Worm (Caenorhabditis elegans): Measurements from ENCODE around the gene Y75B7B.2.
A peak's percentile ranks its signal among the peaks of the same experiment; 100 is the strongest.

Y75B7B.2 gene

DNA sequence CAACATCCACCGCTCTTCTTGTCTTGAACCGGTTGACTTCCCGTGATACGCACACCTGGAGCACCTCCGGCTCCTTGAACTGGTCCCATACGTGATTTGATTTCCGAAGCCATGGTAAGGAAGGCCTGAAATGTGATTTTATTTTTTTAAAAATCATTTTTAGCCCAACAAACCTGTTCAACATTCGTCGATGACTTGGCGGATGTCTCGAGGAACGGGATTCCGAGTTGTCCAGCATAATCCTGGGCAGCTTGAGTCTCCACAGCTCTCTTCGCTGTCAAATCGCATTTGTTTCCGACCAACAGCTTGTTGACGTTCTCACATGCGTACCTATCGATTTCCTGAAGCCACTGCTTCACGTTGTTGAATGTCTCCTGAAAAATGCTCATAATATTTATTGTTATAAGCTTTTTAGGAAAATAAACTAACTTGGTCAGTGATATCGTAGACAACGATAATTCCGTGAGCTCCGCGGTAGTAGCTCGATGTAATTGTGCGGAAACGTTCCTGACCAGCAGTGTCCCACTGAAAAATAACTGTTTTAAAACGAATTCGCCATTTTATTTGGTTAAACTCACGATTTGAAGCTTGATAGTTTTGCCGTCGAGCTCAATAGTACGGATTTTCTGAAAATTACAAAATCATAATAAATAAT, 12.6 kb downstream of the Y75B7B.2 start:
- TF ChIP-seq B0310.2 (tag; optimal IDR thresholded peaks at IDR 0.05) (no peak), ceh-36 (tag; optimal IDR thresholded peaks at IDR 0.05) (no peak), tra-4 (tag; optimal IDR thresholded peaks at IDR 0.05) (no peak), tbx-37 (GFP tag; conservative IDR thresholded peaks at IDR 0.05) (no peak), hmg-4 (GFP tag; optimal IDR thresholded peaks at IDR 0.05) (no peak), aly-1 (tag; optimal IDR thresholded peaks at IDR 0.05) (no peak), ama-1 (optimal IDR thresholded peaks at IDR 0.05) (no peak), pes-1 (GFP tag; IDR thresholded peaks at IDR 0.05) (no peak), sea-1 (GFP tag; conservative IDR thresholded peaks at IDR 0.05) (no peak)

- no peak for TF ChIP-seq tbx-11 (GFP tag; IDR thresholded peaks at IDR 0.05)
- TF ChIP-seq ets-7 (tag; optimal IDR thresholded peaks at IDR 0.05) = no peak
- no peak for TF ChIP-seq tra-4 (tag; optimal IDR thresholded peaks at IDR 0.05)
- no peak for TF ChIP-seq B0310.2 (tag; optimal IDR thresholded peaks at IDR 0.05)
- TF ChIP-seq flt-1 (GFP tag; IDR thresholded peaks at IDR 0.05) = no peak
- no peak for TF ChIP-seq F13C5.2 (tag; optimal IDR thresholded peaks at IDR 0.05)
- TF ChIP-seq aly-1 (tag; optimal IDR thresholded peaks at IDR 0.05) = no peak
- TF ChIP-seq pes-1 (GFP tag; IDR thresholded peaks at IDR 0.05) = no peak
Measured at ce11 chrV:1262036-1262435, 13.8 kb downstream of the Y75B7B.2 start.

- no peak for TF ChIP-seq tra-4 (tag; optimal IDR thresholded peaks at IDR 0.05)
- TF ChIP-seq scrt-1 (GFP tag; IDR thresholded peaks at IDR 0.05) = no peak
Measured at ce11 chrV:1260042-1260441, 15.8 kb downstream of the Y75B7B.2 start, which contains the start of gene C39F7.1. Gene C39F7.1, plus strand, starts transcription at chrV:1260342.

- TF ChIP-seq aly-1 (tag; optimal IDR thresholded peaks at IDR 0.05) = no peak
- no peak for TF ChIP-seq ceh-13 (GFP tag; optimal IDR thresholded peaks at IDR 0.05)
- TF ChIP-seq F13C5.2 (tag; optimal IDR thresholded peaks at IDR 0.05) = no peak
- no peak for TF ChIP-seq ceh-36 (tag; optimal IDR thresholded peaks at IDR 0.05)
- no peak for TF ChIP-seq sea-1 (GFP tag; conservative IDR thresholded peaks at IDR 0.05)
- TF ChIP-seq scrt-1 (GFP tag; IDR thresholded peaks at IDR 0.05) = no peak
- no peak for TF ChIP-seq hmbx-1 (tag; optimal IDR thresholded peaks at IDR 0.05)
- no peak for TF ChIP-seq B0310.2 (tag; optimal IDR thresholded peaks at IDR 0.05)
Measured at ce11 chrV:1252794-1253193, 23.0 kb downstream of the Y75B7B.2 start.

DNA sequence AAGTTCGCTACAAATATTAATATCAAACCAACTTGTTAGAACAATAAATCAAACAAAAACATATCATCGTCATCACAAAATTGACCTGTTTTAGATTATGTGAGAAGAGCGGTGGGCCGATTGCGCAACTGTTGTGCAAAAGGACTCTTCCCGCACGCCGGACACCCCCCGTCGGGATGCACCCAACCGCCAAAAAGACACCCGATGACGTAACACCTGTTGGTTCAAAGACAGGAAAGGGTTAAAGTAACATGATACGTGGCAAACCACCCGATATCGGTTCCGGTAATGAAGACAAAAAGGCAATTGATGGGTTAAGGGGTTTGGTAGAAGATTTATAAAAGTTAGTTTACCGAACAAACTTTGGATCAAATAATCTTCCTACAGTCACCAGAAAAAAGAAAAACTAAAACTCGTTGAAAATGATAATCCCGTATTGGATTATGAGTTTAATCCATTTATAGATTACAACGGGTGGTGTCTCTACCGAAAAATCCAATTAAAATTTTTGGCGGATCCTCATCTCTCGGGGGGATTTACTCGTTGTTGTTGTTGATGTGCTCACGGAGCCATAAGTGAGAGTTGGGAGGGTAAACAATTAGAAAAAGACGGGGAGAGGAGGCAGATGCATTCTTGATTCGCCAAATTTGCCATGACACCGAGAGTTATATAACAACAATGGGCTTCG, 31.7 kb downstream of the Y75B7B.2 start:
- TF ChIP-seq hmbx-1 (tag; optimal IDR thresholded peaks at IDR 0.05) (no peak), sea-1 (GFP tag; conservative IDR thresholded peaks at IDR 0.05) (0 out of 2 replicates have a peak, but pooled peaks have one; percentile 34), ceh-13 (GFP tag; optimal IDR thresholded peaks at IDR 0.05) (no peak)

DNA sequence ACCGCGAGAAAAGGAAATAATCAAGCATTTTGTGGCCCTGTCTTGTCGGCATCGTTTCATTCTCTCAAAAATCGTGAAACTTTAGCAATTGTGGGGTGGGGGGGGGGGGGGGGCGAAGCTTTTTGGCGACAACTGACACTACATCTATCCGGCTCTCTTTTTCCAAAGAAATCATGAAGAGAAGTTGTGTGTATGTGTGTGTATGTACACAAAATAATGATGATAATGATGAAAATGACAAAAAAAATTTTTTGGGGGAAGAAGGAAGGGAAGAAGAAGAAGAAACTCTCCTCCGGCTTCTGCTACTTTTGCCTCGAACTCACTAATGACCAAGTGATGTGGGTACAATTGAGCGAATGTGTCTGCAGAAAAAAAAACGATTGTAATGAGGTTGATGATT, 32.8 kb downstream of the Y75B7B.2 start:
- TF ChIP-seq hmg-4 (GFP tag; optimal IDR thresholded peaks at IDR 0.05) (no peak), sea-1 (GFP tag; conservative IDR thresholded peaks at IDR 0.05) (no peak), tbx-11 (GFP tag; IDR thresholded peaks at IDR 0.05) (no peak), hnd-1 (tag; optimal IDR thresholded peaks at IDR 0.05) (no peak), hmbx-1 (tag; optimal IDR thresholded peaks at IDR 0.05) (no peak), tra-4 (tag; optimal IDR thresholded peaks at IDR 0.05) (no peak), scrt-1 (GFP tag; IDR thresholded peaks at IDR 0.05) (no peak), ceh-36 (tag; optimal IDR thresholded peaks at IDR 0.05) (no peak), aly-1 (tag; optimal IDR thresholded peaks at IDR 0.05) (no peak), ceh-13 (GFP tag; optimal IDR thresholded peaks at IDR 0.05) (no peak), F13C5.2 (tag; optimal IDR thresholded peaks at IDR 0.05) (no peak), pes-1 (GFP tag; IDR thresholded peaks at IDR 0.05) (no peak), tbx-37 (GFP tag; conservative IDR thresholded peaks at IDR 0.05) (no peak), flt-1 (GFP tag; IDR thresholded peaks at IDR 0.05) (no peak), B0310.2 (tag; optimal IDR thresholded peaks at IDR 0.05) (no peak), ama-1 (optimal IDR thresholded peaks at IDR 0.05) (no peak)

- TF ChIP-seq ceh-36 (tag; optimal IDR thresholded peaks at IDR 0.05) (peak; percentile 73), aly-1 (tag; optimal IDR thresholded peaks at IDR 0.05) (no peak), pes-1 (GFP tag; IDR thresholded peaks at IDR 0.05) (no peak), hmbx-1 (tag; optimal IDR thresholded peaks at IDR 0.05) (no peak), ama-1 (optimal IDR thresholded peaks at IDR 0.05) (no peak), hmg-4 (GFP tag; optimal IDR thresholded peaks at IDR 0.05) (no peak), B0310.2 (tag; optimal IDR thresholded peaks at IDR 0.05) (no peak), tra-4 (tag; optimal IDR thresholded peaks at IDR 0.05) (no peak), ets-7 (tag; optimal IDR thresholded peaks at IDR 0.05) (no peak)
Measured at ce11 chrV:1242432-1242831, 33.4 kb downstream of the Y75B7B.2 start.

ce11 chrV:1236333-1237068, 39.3 kb downstream of the Y75B7B.2 start:
- TF ChIP-seq hmg-4 (GFP tag; optimal IDR thresholded peaks at IDR 0.05) (no peak), ceh-36 (tag; optimal IDR thresholded peaks at IDR 0.05) (peak; percentile 90), hmbx-1 (tag; optimal IDR thresholded peaks at IDR 0.05) (no peak)
